Worm (Caenorhabditis elegans): Measurements from ENCODE around the gene R13A1.10.

DNA sequence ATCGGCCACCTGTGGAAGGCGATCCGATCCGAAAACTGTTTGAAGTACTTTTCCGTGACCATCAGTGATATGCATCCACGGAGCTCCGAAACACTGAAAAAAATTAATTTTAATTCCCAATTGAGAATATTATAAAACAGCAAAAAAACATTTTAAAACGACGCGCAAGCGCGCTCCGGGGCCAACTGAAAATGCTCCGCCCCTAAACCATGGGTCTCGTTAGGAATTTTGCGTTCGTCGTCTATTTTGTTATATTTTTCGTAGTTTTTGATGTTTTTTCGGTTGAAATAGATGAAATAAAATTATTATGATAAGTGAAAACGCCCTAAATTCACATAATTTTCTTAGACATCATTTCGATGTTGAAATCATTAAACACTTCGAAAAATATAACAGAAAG is 13.6 kb upstream of the R13A1.10 start:
- no peak for TF ChIP-seq dao-5 (tag; optimal IDR thresholded peaks at IDR 0.05)
- no peak for TF ChIP-seq W03F9.2 (tag; optimal IDR thresholded peaks at IDR 0.05)
